Worm (Caenorhabditis elegans) whole organism, midembryonic: ENCODE results near the gene flap-1.

Experiments
- flt-1 ChIP-seq: fragments of 200-800 bp; sonication (Bioruptor generic); IDR thresholded peaks from 2 replicates; pipeline ENCODE4 v1.3.6; 2022; ENCODE audit warnings: missing genetic modification characterization, missing compliant biosample characterization
- med-1 ChIP-seq: sonication (generic microtip); optimal IDR thresholded peaks from 2 replicates; lab custom pipeline; 2017; ENCODE audit warnings: missing genetic modification characterization, mild to moderate bottlenecking, missing compliant biosample characterization, antibody characterized with exemption, missing genetic modification reagents; ENCODE audit not compliant: insufficient read depth
- ztf-29 ChIP-seq: fragments of 200-800 bp; sonication (Bioruptor generic); IDR thresholded peaks from 2 replicates; pipeline ENCODE4 v1.3.6; 2022; ENCODE audit warnings: missing genetic modification reagents, missing genetic modification characterization, missing compliant biosample characterization

DNA sequence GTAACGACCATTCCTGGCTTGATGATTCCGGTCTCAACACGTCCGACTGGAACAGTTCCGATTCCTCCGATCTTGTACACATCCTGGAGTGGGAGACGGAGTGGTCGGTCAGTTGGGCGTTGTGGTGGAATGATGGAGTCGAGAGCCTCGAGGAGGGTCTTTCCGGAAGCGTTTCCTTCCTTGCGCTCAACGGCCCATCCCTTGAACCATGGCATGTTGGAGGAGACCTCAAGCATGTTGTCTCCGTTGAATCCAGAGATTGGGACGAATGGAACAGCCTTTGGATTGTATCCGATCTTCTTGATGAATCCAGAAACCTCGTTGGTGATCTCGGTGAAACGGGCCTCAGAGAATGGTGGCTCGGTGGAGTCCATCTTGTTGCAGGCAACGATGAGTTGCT lies 42.1 kb upstream of the flap-1 start:
- TF ChIP-seq ztf-29 (GFP tag; lab: Robert Waterston, UW): no peak
- TF ChIP-seq flt-1 (GFP tag; lab: Robert Waterston, UW): no peak
- no peak for TF ChIP-seq med-1 (GFP tag; lab: Kevin White, UChicago)
